Fruit fly (Drosophila melanogaster) whole organism, embryonic: ENCODE data around the gene HBS1.

Experiments
- Adf1 ChIP-seq: fragments of 200-800 bp; sonication (Bioruptor generic); IDR thresholded peaks from 2 replicates; pipeline ENCODE4 v1.3.6; 2022; ENCODE audit warnings: missing biosample characterization, missing genetic modification characterization
- Atf3 ChIP-seq: fragments of 200-800 bp; sonication (Bioruptor generic); optimal IDR thresholded peaks from 3 replicates; lab custom pipeline; 2016; ENCODE audit warnings: missing biosample characterization, missing genetic modification characterization
- CG10267 ChIP-seq: fragments of 200-800 bp; sonication (Bioruptor generic); optimal IDR thresholded peaks from 2 replicates; lab custom pipeline; 2018; ENCODE audit warnings: missing biosample characterization, mild to moderate bottlenecking, missing genetic modification characterization, moderate library complexity
- CG10274 ChIP-seq: fragments of 200-800 bp; sonication (Bioruptor generic); optimal IDR thresholded peaks from 3 replicates; lab custom pipeline; 2017; ENCODE audit warnings: missing biosample characterization, mild to moderate bottlenecking, missing genetic modification characterization
- CG11093 ChIP-seq: fragments of 200-800 bp; sonication (Bioruptor generic); IDR thresholded peaks from 3 replicates; pipeline ENCODE4 v1.3.6; 2022; ENCODE audit warnings: missing biosample characterization, missing genetic modification characterization
- CG11695 ChIP-seq: fragments of 200-800 bp; sonication (Bioruptor generic); IDR thresholded peaks from 3 replicates; pipeline ENCODE4 v1.3.6; 2022; ENCODE audit warnings: missing biosample characterization, missing genetic modification characterization
- CG12071 ChIP-seq: fragments of 200-800 bp; sonication (Bioruptor generic); optimal IDR thresholded peaks from 3 replicates; lab custom pipeline; 2018; ENCODE audit warnings: missing biosample characterization, mild to moderate bottlenecking, missing genetic modification characterization
- CG12104 ChIP-seq: fragments of 200-800 bp; sonication (Bioruptor generic); optimal IDR thresholded peaks from 3 replicates; lab custom pipeline; 2016; ENCODE audit warnings: missing biosample characterization, missing genetic modification characterization
- CG13287 ChIP-seq: fragments of 200-800 bp; sonication (Bioruptor generic); IDR thresholded peaks from 2 replicates; pipeline ENCODE4 v1.3.6; 2022; ENCODE audit warnings: missing biosample characterization, missing genetic modification characterization; ENCODE audit not compliant: partially characterized antibody
- CG16813 ChIP-seq: fragments of 200-800 bp; sonication (Bioruptor generic); IDR thresholded peaks from 3 replicates; pipeline ENCODE4 v1.3.6; 2022; ENCODE audit warnings: missing biosample characterization, missing genetic modification characterization; ENCODE audit not compliant: partially characterized antibody
- CG1832 ChIP-seq: fragments of 200-800 bp; sonication (Bioruptor generic); optimal IDR thresholded peaks from 2 replicates; lab custom pipeline; 2017; ENCODE audit warnings: missing biosample characterization, mild to moderate bottlenecking, missing genetic modification characterization, inconsistent platforms
- CG2712 ChIP-seq: fragments of 200-800 bp; optimal IDR thresholded peaks from 3 replicates; lab custom pipeline; 2019; ENCODE audit warnings: missing biosample characterization, mild to moderate bottlenecking, missing genetic modification characterization, moderate library complexity
- CG30403 ChIP-seq: fragments of 200-800 bp; sonication (Bioruptor generic); optimal IDR thresholded peaks from 3 replicates; lab custom pipeline; 2016; ENCODE audit warnings: missing biosample characterization, missing genetic modification characterization
- CG30431 ChIP-seq: fragments of 200-800 bp; sonication (Bioruptor generic); optimal IDR thresholded peaks from 2 replicates; lab custom pipeline; 2017; ENCODE audit warnings: missing biosample characterization, missing genetic modification characterization
- CG31388 ChIP-seq: fragments of 200-800 bp; sonication (Bioruptor generic); optimal IDR thresholded peaks from 2 replicates; lab custom pipeline; 2016; ENCODE audit warnings: missing biosample characterization, missing genetic modification characterization
- CG32767 ChIP-seq: fragments of 200-800 bp; sonication (Bioruptor generic); IDR thresholded peaks from 2 replicates; pipeline ENCODE4 v1.3.6; 2022; ENCODE audit warnings: missing biosample characterization, missing genetic modification characterization
- CG34224 ChIP-seq: fragments of 200-800 bp; sonication (Bioruptor generic); IDR thresholded peaks from 3 replicates; pipeline ENCODE4 v1.3.6; 2022; ENCODE audit warnings: missing biosample characterization, missing genetic modification characterization; ENCODE audit not compliant: partially characterized antibody
- CG42726 ChIP-seq: fragments of 200-800 bp; sonication (Bioruptor generic); IDR thresholded peaks from 2 replicates; pipeline ENCODE4 v1.3.6; 2022; ENCODE audit warnings: missing biosample characterization, missing genetic modification characterization; ENCODE audit not compliant: partially characterized antibody
- CG4404 ChIP-seq: fragments of 200-800 bp; sonication (Bioruptor generic); IDR thresholded peaks from 2 replicates; pipeline ENCODE4 v1.3.6; 2022; ENCODE audit warnings: missing biosample characterization, missing genetic modification characterization
- CG5953 ChIP-seq: fragments of 200-800 bp; sonication (Bioruptor generic); IDR thresholded peaks from 2 replicates; pipeline ENCODE4 v1.3.6; 2022; ENCODE audit warnings: missing biosample characterization, missing genetic modification characterization
- CG6813 ChIP-seq: fragments of 200-800 bp; sonication (Bioruptor generic); optimal IDR thresholded peaks from 2 replicates; lab custom pipeline; 2017; ENCODE audit warnings: missing biosample characterization, missing genetic modification characterization, mild to moderate bottlenecking, moderate library complexity, missing genetic modification reagents
- CG7987 ChIP-seq: fragments of 200-800 bp; sonication (Bioruptor generic); optimal IDR thresholded peaks from 2 replicates; lab custom pipeline; 2018; ENCODE audit warnings: missing biosample characterization, mild to moderate bottlenecking, missing genetic modification characterization, moderate library complexity
- CG8944 ChIP-seq: fragments of 200-800 bp; sonication (Bioruptor generic); optimal IDR thresholded peaks from 3 replicates; lab custom pipeline; 2016; ENCODE audit warnings: missing biosample characterization, missing genetic modification characterization
- CG9817 ChIP-seq: fragments of 200-800 bp; sonication (Bioruptor generic); optimal IDR thresholded peaks from 2 replicates; lab custom pipeline; 2018; ENCODE audit warnings: missing biosample characterization, mild to moderate bottlenecking, missing genetic modification characterization, moderate library complexity
- Dad ChIP-seq: fragments of 200-800 bp; sonication (Bioruptor generic); optimal IDR thresholded peaks from 3 replicates; lab custom pipeline; 2016; ENCODE audit warnings: missing biosample characterization, missing genetic modification characterization
- Doc2 ChIP-seq: fragments of 200-800 bp; sonication (Bioruptor generic); IDR thresholded peaks from 2 replicates; pipeline ENCODE4 v1.3.6; 2022; ENCODE audit warnings: missing biosample characterization, missing genetic modification characterization
- HHEX ChIP-seq: fragments of 200-800 bp; sonication (Bioruptor generic); optimal IDR thresholded peaks from 3 replicates; lab custom pipeline; 2017; ENCODE audit warnings: missing biosample characterization, mild to moderate bottlenecking, missing genetic modification characterization, missing genetic modification reagents
- HLH3B ChIP-seq: fragments of 200-800 bp; sonication (Bioruptor generic); IDR thresholded peaks from 2 replicates; pipeline ENCODE4 v1.3.6; 2022; ENCODE audit warnings: missing biosample characterization, missing genetic modification characterization
- HmgZ ChIP-seq: fragments of 200-800 bp; sonication (Bioruptor generic); optimal IDR thresholded peaks from 2 replicates; lab custom pipeline; 2018; ENCODE audit warnings: missing biosample characterization, mild to moderate bottlenecking, missing genetic modification characterization
- Hr3 ChIP-seq: fragments of 200-800 bp; sonication (Bioruptor generic); optimal IDR thresholded peaks from 3 replicates; lab custom pipeline; 2016; ENCODE audit warnings: missing biosample characterization, missing genetic modification characterization
- Nf-YA ChIP-seq: fragments of 200-800 bp; sonication (Bioruptor generic); IDR thresholded peaks from 2 replicates; pipeline ENCODE4 v1.3.6; 2022; ENCODE audit warnings: missing biosample characterization, missing genetic modification characterization
- Sin3A ChIP-seq: fragments of >200 bp; optimal IDR thresholded peaks from 2 replicates; lab custom pipeline; 2018
- ato ChIP-seq: fragments of 200-800 bp; sonication (Bioruptor generic); IDR thresholded peaks from 2 replicates; pipeline ENCODE4 v1.3.6; 2022; ENCODE audit warnings: missing biosample characterization, missing genetic modification characterization; ENCODE audit not compliant: partially characterized antibody
- chif ChIP-seq, 2 experiments: fragments of 200-800 bp; sonication (Bioruptor generic); optimal IDR thresholded peaks; 3 replicates each; lab custom pipeline; 2016; ENCODE audit warnings: missing biosample characterization in 2 of 2, missing genetic modification characterization in 2 of 2
- cwo ChIP-seq: fragments of 200-800 bp; sonication (Bioruptor generic); optimal IDR thresholded peaks from 3 replicates; lab custom pipeline; 2017; ENCODE audit warnings: missing biosample characterization, missing genetic modification characterization, mild to moderate bottlenecking, moderate library complexity, missing genetic modification reagents
- dysf ChIP-seq: fragments of 200-800 bp; sonication (Bioruptor generic); IDR thresholded peaks from 3 replicates; pipeline ENCODE4 v1.3.6; 2022; ENCODE audit warnings: missing biosample characterization, missing genetic modification characterization
- esg ChIP-seq: fragments of 200-800 bp; sonication (Bioruptor generic); conservative IDR thresholded peaks from 2 replicates; pipeline ENCODE4 v1.3.6; 2022; ENCODE audit warnings: missing biosample characterization, missing genetic modification characterization
- ewg ChIP-seq: fragments of 200-800 bp; sonication (Bioruptor generic); optimal IDR thresholded peaks from 3 replicates; lab custom pipeline; 2017; ENCODE audit warnings: mild to moderate bottlenecking, missing biosample characterization, missing genetic modification reagents, missing genetic modification characterization
- h ChIP-seq: fragments of >200 bp; optimal IDR thresholded peaks from 2 replicates; lab custom pipeline; 2017
- ken ChIP-seq: fragments of 200-800 bp; sonication (Bioruptor generic); IDR thresholded peaks from 3 replicates; pipeline ENCODE4 v1.3.6; 2022; ENCODE audit warnings: missing biosample characterization, missing genetic modification characterization
- nmo ChIP-seq: fragments of 200-800 bp; sonication (Bioruptor generic); optimal IDR thresholded peaks from 2 replicates; lab custom pipeline; 2018; ENCODE audit warnings: missing biosample characterization, mild to moderate bottlenecking, missing genetic modification characterization, moderate library complexity
- nom ChIP-seq: fragments of 200-800 bp; sonication (Bioruptor generic); optimal IDR thresholded peaks from 2 replicates; lab custom pipeline; 2017; ENCODE audit warnings: missing biosample characterization, missing genetic modification characterization, mild to moderate bottlenecking, moderate library complexity, missing genetic modification reagents
- peb ChIP-seq: fragments of 200-800 bp; sonication (Bioruptor generic); IDR thresholded peaks from 2 replicates; pipeline ENCODE4 v1.3.6; 2022; ENCODE audit warnings: missing biosample characterization, missing genetic modification characterization
- pum ChIP-seq: fragments of 200-800 bp; sonication (Bioruptor generic); optimal IDR thresholded peaks from 2 replicates; lab custom pipeline; 2016; ENCODE audit warnings: missing biosample characterization, missing genetic modification characterization
- sima ChIP-seq: fragments of 200-800 bp; sonication (Bioruptor generic); optimal IDR thresholded peaks from 2 replicates; lab custom pipeline; 2016; ENCODE audit warnings: missing biosample characterization, missing genetic modification characterization
- stc ChIP-seq: fragments of 200-800 bp; sonication (Bioruptor generic); IDR thresholded peaks from 2 replicates; pipeline ENCODE4 v1.3.6; 2022; ENCODE audit warnings: missing biosample characterization, missing genetic modification characterization
- sug ChIP-seq: fragments of 200-800 bp; optimal IDR thresholded peaks from 2 replicates; lab custom pipeline; 2019; ENCODE audit warnings: missing biosample characterization, mild to moderate bottlenecking, missing genetic modification characterization, moderate library complexity
- zen ChIP-seq: fragments of 200-800 bp; sonication (Bioruptor generic); optimal IDR thresholded peaks from 3 replicates; lab custom pipeline; 2018; ENCODE audit warnings: missing biosample characterization, mild to moderate bottlenecking, missing genetic modification characterization, moderate library complexity
- zen2 ChIP-seq: fragments of 200-800 bp; sonication (Bioruptor generic); IDR thresholded peaks from 3 replicates; pipeline ENCODE4 v1.3.6; 2022; ENCODE audit warnings: missing biosample characterization, missing genetic modification characterization; ENCODE audit not compliant: partially characterized antibody

Gene HBS1

dm6 chr3L:1856467-1857350 is 8.3 kb downstream of the HBS1 start, which contains the start of gene CG12024 (continued):
- TF ChIP-seq CG12071 (peak; percentile 14), CG11093 (GFP tag; lab: Robert Waterston, UW) (peak; percentile 52; the same call in 1 of the 3 replicates), HHEX (peak; percentile 46), h (no peak), CG10274 (GFP tag; lab: Kevin White, UChicago) (peak; percentile 5), CG5953 (GFP tag; lab: Robert Waterston, UW) (no peak), sug (tag; lab: Kevin White, UChicago) (peak; percentile 90), CG30403 (peak; percentile 85), CG7987 (no peak), zen (tag; lab: Kevin White, UChicago) (peak; percentile 47), Nf-YA (no peak), Adf1 (no peak), CG2712 (tag; lab: Kevin White, UChicago) (peak; percentile 73), cwo (GFP tag; lab: Kevin White, UChicago) (peak; percentile 96), CG31388 (peak; percentile 21), CG34224 (GFP tag; lab: Robert Waterston, UW) (no peak), Dad (peak; percentile 62), CG8944 (peak; percentile 73), nom (GFP tag; lab: Kevin White, UChicago) (no peak), HLH3B (GFP tag; lab: Robert Waterston, UW) (no peak; the same call in 1 of the 2 replicates), dysf (GFP tag; lab: Robert Waterston, UW) (peak; percentile 78), CG4404 (GFP tag; lab: Robert Waterston, UW) (peak; percentile 60), Hr3 (peak; percentile 78), CG11695 (GFP tag; lab: Robert Waterston, UW) (0 out of 3 replicates have a peak, but pooled peaks have one; percentile 18), CG9817 (tag; lab: Kevin White, UChicago) (peak; percentile 84), sima (no peak), pum (GFP tag; lab: Kevin White, UChicago) (peak; percentile 57), HmgZ (tag; lab: Kevin White, UChicago) (peak; percentile 90), ewg (GFP tag; lab: Kevin White, UChicago) (peak; percentile 61), esg (GFP tag; lab: Robert Waterston, UW) (peak; percentile 24; the same call in 1 of the 2 replicates), CG6813 (GFP tag; lab: Kevin White, UChicago) (no peak), CG42726 (GFP tag; lab: Robert Waterston, UW) (no peak), ato (GFP tag; lab: Robert Waterston, UW) (no peak), CG30431 (GFP tag; lab: Kevin White, UChicago) (peak; percentile 52), Doc2 (no peak), CG32767 (GFP tag; lab: Robert Waterston, UW) (no peak; the same call in 1 of the 2 replicates), stc (GFP tag; lab: Robert Waterston, UW) (no peak), Sin3A (lab: Kevin White, UChicago) (peak; percentile 97), CG13287 (GFP tag; lab: Robert Waterston, UW) (peak; percentile 15; the same call in 1 of the 2 replicates), peb (GFP tag; lab: Robert Waterston, UW) (no peak), CG16813 (no peak), nmo (GFP tag; lab: Kevin White, UChicago) (peak; percentile 88), chif (GFP tag; optimal IDR thresholded peaks at IDR 0.05; lab: Kevin White, UChicago) (peak; percentile 74 to 81), CG1832 (GFP tag; lab: Kevin White, UChicago) (no peak), CG12104 (GFP tag; lab: Kevin White, UChicago) (peak; percentile 53), ken (0 out of 3 replicates have a peak, but pooled peaks have one; percentile 27), Atf3 (GFP tag; lab: Kevin White, UChicago) (peak; percentile 72), CG10267 (tag; lab: Kevin White, UChicago) (peak; percentile 93), zen2 (no peak)
